Worm (Caenorhabditis elegans) whole organism, young adult: ENCODE data around the gene ztf-1.

Experiments used
- B0336.3 ChIP-seq: fragments of 200-800 bp; sonication (Bioruptor generic); IDR thresholded peaks from 2 replicates; pipeline ENCODE4 v1.3.6; 2022; ENCODE audit warnings: missing genetic modification characterization, missing compliant biosample characterization
- D2030.7 ChIP-seq: fragments of 200-800 bp; sonication (Bioruptor generic); IDR thresholded peaks from 2 replicates; pipeline ENCODE4 v1.3.6; 2022; ENCODE audit warnings: missing genetic modification reagents, missing genetic modification characterization, missing compliant biosample characterization
- F22D6.2 ChIP-seq: sonication (generic microtip); optimal IDR thresholded peaks from 2 replicates; lab custom pipeline; 2016; ENCODE audit warnings: mild to moderate bottlenecking, missing genetic modification characterization, missing compliant biosample characterization
- F33H1.4 ChIP-seq: fragments of 200-800 bp; sonication (Bioruptor generic); IDR thresholded peaks from 2 replicates; pipeline ENCODE4 v1.3.6; 2022; ENCODE audit warnings: missing genetic modification reagents, missing genetic modification characterization, missing compliant biosample characterization
- F37B4.10 ChIP-seq: fragments of 200-800 bp; sonication (Bioruptor generic); IDR thresholded peaks from 2 replicates; pipeline ENCODE4 v1.3.6; 2022; ENCODE audit warnings: missing genetic modification characterization, missing compliant biosample characterization
- T26A5.8 ChIP-seq: sonication (generic microtip); optimal IDR thresholded peaks from 2 replicates; lab custom pipeline; 2016; ENCODE audit warnings: missing genetic modification characterization, missing compliant biosample characterization
- Y53F4B.3 ChIP-seq: fragments of 200-800 bp; sonication (Bioruptor generic); IDR thresholded peaks from 2 replicates; pipeline ENCODE4 v1.3.6; 2022; ENCODE audit warnings: missing genetic modification reagents, missing genetic modification characterization, missing compliant biosample characterization
- Y53G8AR.9 ChIP-seq: fragments of 200-800 bp; sonication (Bioruptor generic); conservative IDR thresholded peaks from 2 replicates; pipeline ENCODE4 v1.3.6; 2022; ENCODE audit warnings: missing genetic modification reagents, missing genetic modification characterization, missing compliant biosample characterization
- akir-1 ChIP-seq: fragments of 200-800 bp; sonication (Bioruptor generic); optimal IDR thresholded peaks from 2 replicates; lab custom pipeline; 2018; ENCODE audit warnings: mild to moderate bottlenecking, missing genetic modification characterization, moderate library complexity, missing compliant biosample characterization
- aptf-2 ChIP-seq: fragments of 200-800 bp; sonication (Bioruptor generic); conservative IDR thresholded peaks from 2 replicates; pipeline ENCODE4 v1.3.6; 2022; ENCODE audit warnings: missing genetic modification reagents, missing genetic modification characterization, missing compliant biosample characterization
- atf-7 ChIP-seq: sonication (generic microtip); optimal IDR thresholded peaks from 2 replicates; lab custom pipeline; 2017; ENCODE audit warnings: mild to moderate bottlenecking, missing genetic modification characterization, missing compliant biosample characterization
- attf-5 ChIP-seq: fragments of 200-800 bp; sonication (Bioruptor generic); optimal IDR thresholded peaks from 2 replicates; lab custom pipeline; 2018; ENCODE audit warnings: mild to moderate bottlenecking, missing genetic modification characterization, missing compliant biosample characterization
- attf-6 ChIP-seq: fragments of 200-800 bp; sonication (Bioruptor generic); IDR thresholded peaks from 2 replicates; pipeline ENCODE4 v1.3.6; 2022; ENCODE audit warnings: missing genetic modification reagents, missing genetic modification characterization, missing compliant biosample characterization
- cebp-1 ChIP-seq, 2 experiments: fragments of 200-800 bp in 1 of 2; sonication (Bioruptor generic) in 1 of 2; sonication (generic microtip) in 1 of 2; IDR thresholded peaks in 1 of 2; optimal IDR thresholded peaks in 1 of 2; 2 replicates each; pipeline versions ENCODE4 v1.3.6 to Lab custom; 2017 to 2022; ENCODE audit warnings: missing compliant biosample characterization in 2 of 2, missing genetic modification characterization in 2 of 2, mild to moderate bottlenecking in 1 of 2, missing genetic modification reagents in 1 of 2, moderate library complexity in 1 of 2
- ceh-27 ChIP-seq: fragments of 200-800 bp; sonication (Bioruptor generic); optimal IDR thresholded peaks from 2 replicates; lab custom pipeline; 2018; ENCODE audit warnings: mild to moderate bottlenecking, missing genetic modification characterization, moderate library complexity, missing compliant biosample characterization
- ceh-40 ChIP-seq: fragments of 200-800 bp; sonication (Bioruptor generic); IDR thresholded peaks from 2 replicates; pipeline ENCODE4 v1.3.6; 2022; ENCODE audit warnings: missing genetic modification characterization, missing compliant biosample characterization
- ceh-79 ChIP-seq: sonication (generic microtip); optimal IDR thresholded peaks from 2 replicates; lab custom pipeline; 2017; ENCODE audit warnings: mild to moderate bottlenecking, missing genetic modification characterization, missing compliant biosample characterization
- die-1 ChIP-seq: sonication (generic microtip); optimal IDR thresholded peaks from 2 replicates; lab custom pipeline; 2016; ENCODE audit warnings: missing genotype, mild to moderate bottlenecking, missing genetic modification characterization, missing compliant biosample characterization
- egl-44 ChIP-seq: fragments of 200-800 bp; sonication (Bioruptor generic); IDR thresholded peaks from 2 replicates; pipeline ENCODE4 v1.3.6; 2022; ENCODE audit warnings: missing genetic modification reagents, missing genetic modification characterization, missing compliant biosample characterization
- hmg-20 ChIP-seq: fragments of 200-800 bp; sonication (Bioruptor generic); IDR thresholded peaks from 2 replicates; pipeline ENCODE4 v1.3.6; 2022; ENCODE audit warnings: missing genetic modification reagents, missing genetic modification characterization, missing compliant biosample characterization
- let-607 ChIP-seq, 2 experiments: fragments of 200-800 bp in 1 of 2; sonication (Bioruptor generic) in 1 of 2; sonication (generic microtip) in 1 of 2; optimal IDR thresholded peaks; 2 replicates each; lab custom pipeline; 2016 to 2018; ENCODE audit warnings: mild to moderate bottlenecking in 2 of 2, missing compliant biosample characterization in 2 of 2, missing genetic modification characterization in 2 of 2, moderate library complexity in 2 of 2, missing genotype in 1 of 2
- lin-35 ChIP-seq, 3 experiments: fragments of 150-350 bp in 2 of 3; sonication (generic microtip) in 1 of 3; optimal IDR thresholded peaks; 2 replicates each; lab custom pipeline; 2014 to 2018; ENCODE audit warnings: missing biosample characterization in 3 of 3, missing genetic modification characterization in 3 of 3, missing genetic modification reagents in 3 of 3
- lin-40 ChIP-seq: sonication (generic microtip); optimal IDR thresholded peaks from 2 replicates; lab custom pipeline; 2016; ENCODE audit warnings: missing genetic modification characterization, mild to moderate bottlenecking, missing compliant biosample characterization, missing genotype, missing genetic modification reagents
- lir-1 ChIP-seq: fragments of 200-800 bp; sonication (Bioruptor generic); conservative IDR thresholded peaks from 2 replicates; pipeline ENCODE4 v1.3.6; 2022; ENCODE audit warnings: missing genetic modification reagents, missing genetic modification characterization, missing compliant biosample characterization
- lsy-27 ChIP-seq: sonication (generic microtip); optimal IDR thresholded peaks from 2 replicates; lab custom pipeline; 2017; ENCODE audit warnings: missing genetic modification characterization, mild to moderate bottlenecking, missing compliant biosample characterization, antibody characterized with exemption, missing genotype, borderline replicate concordance; ENCODE audit not compliant: insufficient read depth
- madf-10 ChIP-seq: sonication (generic microtip); optimal IDR thresholded peaks from 2 replicates; lab custom pipeline; 2016; ENCODE audit warnings: mild to moderate bottlenecking, missing genetic modification characterization, missing compliant biosample characterization
- madf-8 ChIP-seq: fragments of 200-800 bp; sonication (Bioruptor generic); conservative IDR thresholded peaks from 2 replicates; pipeline ENCODE4 v1.3.6; 2022; ENCODE audit warnings: missing genetic modification reagents, missing genetic modification characterization, missing compliant biosample characterization
- nfya-1 ChIP-seq: sonication (generic microtip); optimal IDR thresholded peaks from 2 replicates; lab custom pipeline; 2017; ENCODE audit warnings: antibody characterized with exemption, missing compliant biosample characterization, missing genetic modification characterization, borderline replicate concordance; ENCODE audit not compliant: insufficient read depth
- nfyb-1 ChIP-seq: fragments of 200-800 bp; sonication (Bioruptor generic); IDR thresholded peaks from 2 replicates; pipeline ENCODE4 v1.3.6; 2022; ENCODE audit warnings: missing genetic modification reagents, missing genetic modification characterization, missing compliant biosample characterization
- nhr-120 ChIP-seq: fragments of 200-800 bp; sonication (Bioruptor generic); IDR thresholded peaks from 2 replicates; pipeline ENCODE4 v1.3.6; 2022; ENCODE audit warnings: missing genetic modification characterization, missing compliant biosample characterization
- nhr-80 ChIP-seq: sonication (generic microtip); optimal IDR thresholded peaks from 2 replicates; lab custom pipeline; 2016; ENCODE audit warnings: missing genetic modification characterization, missing compliant biosample characterization
- pbrm-1 ChIP-seq: fragments of 200-800 bp; sonication (Bioruptor generic); IDR thresholded peaks from 2 replicates; pipeline ENCODE4 v1.3.6; 2022; ENCODE audit warnings: missing genetic modification reagents, missing genetic modification characterization, missing compliant biosample characterization
- rcor-1 ChIP-seq: fragments of 200-800 bp; sonication (Bioruptor generic); IDR thresholded peaks from 2 replicates; pipeline ENCODE4 v1.3.6; 2022; ENCODE audit warnings: missing genetic modification reagents, missing genetic modification characterization, missing compliant biosample characterization
- sdz-38 ChIP-seq: sonication (generic microtip); optimal IDR thresholded peaks from 2 replicates; lab custom pipeline; 2016; ENCODE audit warnings: missing genotype, missing genetic modification characterization, missing compliant biosample characterization
- sea-2 ChIP-seq: fragments of 200-800 bp; sonication (Bioruptor generic); IDR thresholded peaks from 2 replicates; pipeline ENCODE4 v1.3.6; 2022; ENCODE audit warnings: missing genetic modification characterization, missing compliant biosample characterization
- snpc-4 ChIP-seq, 5 experiments: fragments of 150-350 bp in 1 of 5; sonication (generic microtip) in 4 of 5; optimal IDR thresholded peaks; 2 replicates each; lab custom pipeline; 2014 to 2018; ENCODE audit warnings: missing genetic modification characterization in 5 of 5, missing biosample characterization in 3 of 5, antibody characterized with exemption in 2 of 5, mild to moderate bottlenecking in 2 of 5, missing compliant biosample characterization in 2 of 5, missing genotype in 2 of 5, moderate library complexity in 2 of 5, missing genetic modification reagents in 1 of 5
- somi-1 ChIP-seq: fragments of 200-800 bp; sonication (Bioruptor generic); optimal IDR thresholded peaks from 2 replicates; lab custom pipeline; 2018; ENCODE audit warnings: mild to moderate bottlenecking, missing genetic modification characterization, missing compliant biosample characterization
- sptf-2 ChIP-seq: fragments of 200-800 bp; sonication (Bioruptor generic); optimal IDR thresholded peaks from 2 replicates; lab custom pipeline; 2018; ENCODE audit warnings: mild to moderate bottlenecking, missing genetic modification characterization, missing compliant biosample characterization
- tbp1 ChIP-seq: fragments of 200-800 bp; sonication (Bioruptor generic); optimal IDR thresholded peaks from 2 replicates; lab custom pipeline; 2018; ENCODE audit warnings: mild to moderate bottlenecking, missing genetic modification characterization, missing compliant biosample characterization
- tlf-1 ChIP-seq: fragments of 200-800 bp; sonication (Bioruptor generic); optimal IDR thresholded peaks from 2 replicates; lab custom pipeline; 2018; ENCODE audit warnings: mild to moderate bottlenecking, missing genetic modification characterization, missing compliant biosample characterization
- unc-62 ChIP-seq: fragments of 150-350 bp; optimal IDR thresholded peaks from 2 replicates; lab custom pipeline; 2014; ENCODE audit warnings: missing biosample characterization, missing genetic modification reagents, missing genetic modification characterization
- xnd-1 ChIP-seq: sonication (generic microtip); optimal IDR thresholded peaks from 2 replicates; lab custom pipeline; 2016; ENCODE audit warnings: missing genotype, missing genetic modification reagents, missing genetic modification characterization, missing compliant biosample characterization
- zfh-2 ChIP-seq: fragments of 200-800 bp; sonication (Bioruptor generic); conservative IDR thresholded peaks from 2 replicates; pipeline ENCODE4 v1.3.6; 2022; ENCODE audit warnings: missing genetic modification reagents, missing genetic modification characterization, missing compliant biosample characterization
- ztf-22 ChIP-seq: fragments of 200-800 bp; sonication (Bioruptor generic); optimal IDR thresholded peaks from 2 replicates; lab custom pipeline; 2018; ENCODE audit warnings: mild to moderate bottlenecking, missing genetic modification characterization, moderate library complexity, missing compliant biosample characterization
- ztf-26 ChIP-seq: sonication (generic microtip); optimal IDR thresholded peaks from 2 replicates; lab custom pipeline; 2017; ENCODE audit warnings: missing genetic modification characterization, missing compliant biosample characterization
- ztf-28 ChIP-seq: fragments of 200-800 bp; sonication (Bioruptor generic); IDR thresholded peaks from 2 replicates; pipeline ENCODE4 v1.3.6; 2022; ENCODE audit warnings: missing genetic modification reagents, missing genetic modification characterization, missing compliant biosample characterization

ztf-1 gene

DNA sequence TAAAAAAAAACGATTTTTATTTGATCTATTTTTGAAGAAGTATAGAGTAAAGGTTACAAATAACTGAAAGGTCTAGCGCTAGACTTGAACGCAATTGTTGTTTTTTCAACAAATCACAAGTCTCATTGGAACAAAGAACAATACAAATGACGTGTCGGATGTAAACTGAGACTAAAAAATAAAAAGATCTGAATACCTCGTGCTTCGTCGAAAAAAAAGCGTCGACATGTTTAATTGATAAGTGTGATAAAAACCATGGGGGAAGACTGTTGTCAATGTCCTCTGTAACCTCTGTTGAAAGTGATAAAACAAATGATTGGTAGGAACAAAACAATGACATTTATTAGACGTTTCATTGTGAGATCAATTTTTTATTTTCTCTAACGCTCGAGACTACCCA lies 9.4 kb downstream of the ztf-1 start:
- peak; percentile 30 for TF ChIP-seq ztf-22 (GFP tag; lab: Kevin White, UChicago)
- TF ChIP-seq nhr-80 (tag; lab: Kevin White, UChicago), result peak; percentile 90
- no peak for TF ChIP-seq ztf-28 (GFP tag; lab: Robert Waterston, UW)
- peak; percentile 44 for TF ChIP-seq die-1 (tag; lab: Kevin White, UChicago)
- TF ChIP-seq madf-8 (GFP tag; lab: Robert Waterston, UW), result no peak
- TF ChIP-seq let-607 (tag; optimal IDR thresholded peaks at IDR 0.05; lab: Kevin White, UChicago), result peak in 1 of 2 experiments; percentile 37
- TF ChIP-seq lsy-27, result no peak
- TF ChIP-seq B0336.3 (GFP tag; lab: Robert Waterston, UW), result no peak
- 0 out of 2 replicates have a peak, but pooled peaks have one; percentile 35 for TF ChIP-seq cebp-1 (GFP tag; IDR thresholded peaks at IDR 0.05; lab: Robert Waterston, UW)
- peak; percentile 44 for TF ChIP-seq cebp-1 (tag; optimal IDR thresholded peaks at IDR 0.05; lab: Kevin White, UChicago)
- TF ChIP-seq tlf-1, result no peak
- TF ChIP-seq attf-5 (GFP tag; lab: Kevin White, UChicago), result peak; percentile 49
- no peak for TF ChIP-seq sptf-2
- TF ChIP-seq nfyb-1 (GFP tag; lab: Robert Waterston, UW), result peak; percentile 23; the same call in 1 of the 2 replicates
- peak; percentile 25 for TF ChIP-seq tbp1 (GFP tag; lab: Kevin White, UChicago)
- no peak for TF ChIP-seq F37B4.10
- peak; percentile 65 for TF ChIP-seq somi-1 (GFP tag; lab: Kevin White, UChicago)
- no peak for TF ChIP-seq ceh-27
- TF ChIP-seq ztf-26 (tag; lab: Kevin White, UChicago), result peak; percentile 75
- TF ChIP-seq F33H1.4 (GFP tag; lab: Robert Waterston, UW), result no peak
- TF ChIP-seq ceh-79, result no peak
- peak; percentile 44 for TF ChIP-seq lin-40 (tag; lab: Kevin White, UChicago)
- no peak for TF ChIP-seq rcor-1
- peak; percentile 47 for TF ChIP-seq atf-7
- no peak for TF ChIP-seq Y53F4B.3 (GFP tag; lab: Robert Waterston, UW)
- no peak for TF ChIP-seq T26A5.8 (tag; lab: Kevin White, UChicago)
- TF ChIP-seq F22D6.2 (tag; lab: Kevin White, UChicago), result peak; percentile 7
- TF ChIP-seq nfya-1 (tag; lab: Kevin White, UChicago), result no peak
- TF ChIP-seq unc-62 (GFP tag; lab: Kevin White, UChicago), result peak; percentile 44
- TF ChIP-seq egl-44 (GFP tag; lab: Robert Waterston, UW), result no peak
- no peak for TF ChIP-seq pbrm-1 (GFP tag; lab: Robert Waterston, UW)

DNA sequence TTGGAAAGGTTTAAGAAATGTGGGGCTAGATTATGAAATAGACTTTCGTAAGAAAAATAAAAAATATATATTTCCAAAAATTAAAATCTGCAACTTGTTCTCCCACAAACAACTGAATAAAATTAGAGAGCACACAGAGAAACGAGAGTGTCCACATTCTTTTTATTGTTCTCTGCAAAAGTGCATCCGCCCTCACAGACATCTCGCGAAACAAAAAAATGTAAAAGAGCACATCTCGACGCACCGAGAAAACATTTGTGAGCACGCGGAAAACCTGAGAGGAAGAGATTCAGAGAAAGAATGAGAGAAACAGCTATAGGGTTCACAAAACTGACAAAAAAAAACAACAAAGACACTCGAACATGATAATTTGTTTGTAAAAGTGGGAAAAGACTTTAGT lies 10.1 kb downstream of the ztf-1 start:
- no peak for TF ChIP-seq sdz-38
- no peak for TF ChIP-seq F22D6.2 (tag; lab: Kevin White, UChicago)
- TF ChIP-seq cebp-1 (GFP tag; IDR thresholded peaks at IDR 0.05; lab: Robert Waterston, UW), result no peak
- TF ChIP-seq cebp-1 (tag; optimal IDR thresholded peaks at IDR 0.05; lab: Kevin White, UChicago), result peak; percentile 68

DNA sequence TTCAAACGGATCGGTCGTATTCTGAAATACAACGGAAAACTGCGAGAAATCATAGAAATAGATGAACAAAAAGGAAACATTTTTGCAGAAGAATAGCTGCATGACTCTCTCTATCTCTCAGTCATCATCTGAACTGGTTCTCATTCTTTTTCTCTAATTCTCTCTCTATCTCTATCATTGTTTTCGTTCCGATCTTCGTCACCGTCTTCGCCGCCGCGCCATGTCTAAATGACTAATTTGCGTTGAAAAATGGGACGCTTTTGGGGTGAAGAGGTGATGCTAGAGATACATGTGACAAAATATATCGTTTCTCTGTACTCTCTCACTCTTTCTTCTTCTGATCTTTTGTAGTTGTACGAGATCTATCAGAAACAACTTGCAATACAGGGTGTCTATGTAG lies 11.7 kb downstream of the ztf-1 start:
- TF ChIP-seq hmg-20 (GFP tag; lab: Robert Waterston, UW) (no peak), zfh-2 (no peak), nhr-120 (GFP tag; lab: Robert Waterston, UW) (no peak), attf-6 (GFP tag; lab: Robert Waterston, UW) (no peak), lir-1 (GFP tag; lab: Robert Waterston, UW) (no peak), xnd-1 (no peak), lin-35 (GFP tag; optimal IDR thresholded peaks at IDR 0.05; lab: Kevin White, UChicago) (no peak), snpc-4 (GFP tag; optimal IDR thresholded peaks at IDR 0.05; lab: Kevin White, UChicago) (no peak), snpc-4 (tag; optimal IDR thresholded peaks at IDR 0.05; lab: Kevin White, UChicago) (no peak), sea-2 (no peak), D2030.7 (GFP tag; lab: Robert Waterston, UW) (no peak), Y53G8AR.9 (GFP tag; lab: Robert Waterston, UW) (no peak), akir-1 (GFP tag; lab: Kevin White, UChicago) (no peak), lin-40 (tag; lab: Kevin White, UChicago) (peak; percentile 61), aptf-2 (GFP tag; lab: Robert Waterston, UW) (no peak), madf-10 (tag; lab: Kevin White, UChicago) (no peak), sptf-2 (no peak), nfyb-1 (GFP tag; lab: Robert Waterston, UW) (no peak), ceh-40 (GFP tag; lab: Robert Waterston, UW) (no peak)
